Fruit fly (Drosophila melanogaster) whole organism, adult: ENCODE measurements around the gene eIF4E5.

ENCODE experiments used
- CG11617 ChIP-seq: fragments of 200-800 bp; sonication (Bioruptor generic); optimal IDR thresholded peaks from 2 replicates; lab custom pipeline; 2017; ENCODE audit warnings: mild to moderate bottlenecking, missing biosample characterization, missing genetic modification reagents, missing genetic modification characterization
- CG12768 ChIP-seq: fragments of 200-800 bp; sonication (Bioruptor generic); optimal IDR thresholded peaks from 2 replicates; lab custom pipeline; 2017; ENCODE audit warnings: missing biosample characterization, missing genetic modification characterization, mild to moderate bottlenecking, moderate library complexity, missing genetic modification reagents
- CG14711 ChIP-seq: fragments of 200-800 bp; sonication (Bioruptor generic); optimal IDR thresholded peaks from 2 replicates; lab custom pipeline; 2018; ENCODE audit warnings: missing biosample characterization, mild to moderate bottlenecking, missing genetic modification characterization, moderate library complexity
- CG33017 ChIP-seq: fragments of 200-800 bp; sonication (Bioruptor generic); optimal IDR thresholded peaks from 2 replicates; lab custom pipeline; 2018; ENCODE audit warnings: missing biosample characterization, mild to moderate bottlenecking, missing genetic modification characterization, moderate library complexity
- CG5204 ChIP-seq: fragments of 200-800 bp; sonication (Bioruptor generic); optimal IDR thresholded peaks from 2 replicates; lab custom pipeline; 2016; ENCODE audit warnings: missing biosample characterization, missing genetic modification characterization
- CG7045 ChIP-seq: fragments of 200-800 bp; sonication (Bioruptor generic); optimal IDR thresholded peaks from 2 replicates; lab custom pipeline; 2017; ENCODE audit warnings: missing biosample characterization, mild to moderate bottlenecking, missing genetic modification characterization
- CG7101 ChIP-seq: fragments of 200-800 bp; sonication (Bioruptor generic); optimal IDR thresholded peaks from 2 replicates; lab custom pipeline; 2018; ENCODE audit warnings: missing biosample characterization, mild to moderate bottlenecking, missing genetic modification characterization, moderate library complexity
- Clk ChIP-seq: fragments of 200-800 bp; sonication (Bioruptor generic); optimal IDR thresholded peaks from 2 replicates; lab custom pipeline; 2017; ENCODE audit warnings: missing biosample characterization, missing genetic modification characterization
- Crg-1 ChIP-seq: fragments of 200-800 bp; sonication (Bioruptor generic); optimal IDR thresholded peaks from 2 replicates; lab custom pipeline; 2016; ENCODE audit warnings: missing biosample characterization, missing genetic modification characterization
- Hr96 ChIP-seq: fragments of 200-800 bp; sonication (Bioruptor generic); optimal IDR thresholded peaks from 2 replicates; lab custom pipeline; 2016; ENCODE audit warnings: missing biosample characterization, missing genetic modification characterization
- Mnt ChIP-seq: fragments of 200-800 bp; sonication (Bioruptor generic); optimal IDR thresholded peaks from 2 replicates; lab custom pipeline; 2016; ENCODE audit warnings: missing biosample characterization, mild to moderate bottlenecking, missing genetic modification characterization
- bab1 ChIP-seq: fragments of 200-800 bp; sonication (Bioruptor generic); optimal IDR thresholded peaks from 3 replicates; lab custom pipeline; 2019; ENCODE audit warnings: missing biosample characterization, mild to moderate bottlenecking, missing genetic modification characterization, moderate library complexity
- cic ChIP-seq: fragments of 200-800 bp; sonication (Bioruptor generic); optimal IDR thresholded peaks from 2 replicates; lab custom pipeline; 2017; ENCODE audit warnings: missing biosample characterization, mild to moderate bottlenecking, missing genetic modification characterization, moderate library complexity
- cnc ChIP-seq, 2 experiments: fragments of >200 bp; optimal IDR thresholded peaks; 2 replicates each; lab custom pipeline; 2017
- kay ChIP-seq: fragments of 200-800 bp; sonication (Bioruptor generic); peaks from one replicate; lab custom pipeline; 2016; ENCODE audit warnings: missing biosample characterization, missing genetic modification characterization, borderline replicate concordance
- ovo ChIP-seq: fragments of 200-800 bp; sonication (Bioruptor generic); optimal IDR thresholded peaks from 2 replicates; lab custom pipeline; 2016; ENCODE audit warnings: missing biosample characterization, missing genetic modification characterization
- pad ChIP-seq: fragments of 200-800 bp; sonication (Bioruptor generic); optimal IDR thresholded peaks from 3 replicates; lab custom pipeline; 2017; ENCODE audit warnings: missing biosample characterization, missing genetic modification characterization, mild to moderate bottlenecking, moderate library complexity, missing genetic modification reagents
- tj ChIP-seq: fragments of 200-800 bp; sonication (Bioruptor generic); optimal IDR thresholded peaks from 3 replicates; lab custom pipeline; 2017; ENCODE audit warnings: missing biosample characterization, mild to moderate bottlenecking, missing genetic modification characterization, moderate library complexity
- toe ChIP-seq: fragments of 200-800 bp; sonication (Bioruptor generic); optimal IDR thresholded peaks from 2 replicates; lab custom pipeline; 2016; ENCODE audit warnings: missing biosample characterization, missing genetic modification characterization

eIF4E5 gene

dm6 chr3L:7942403-7942952 is 47.8 kb downstream of the eIF4E5 start:
- TF ChIP-seq cnc (optimal IDR thresholded peaks at IDR 0.05; lab: Kevin White, UChicago) (no peak), CG12768 (no peak), kay (GFP tag; lab: Kevin White, UChicago) (peak; percentile 27), CG7045 (peak; percentile 19)

DNA sequence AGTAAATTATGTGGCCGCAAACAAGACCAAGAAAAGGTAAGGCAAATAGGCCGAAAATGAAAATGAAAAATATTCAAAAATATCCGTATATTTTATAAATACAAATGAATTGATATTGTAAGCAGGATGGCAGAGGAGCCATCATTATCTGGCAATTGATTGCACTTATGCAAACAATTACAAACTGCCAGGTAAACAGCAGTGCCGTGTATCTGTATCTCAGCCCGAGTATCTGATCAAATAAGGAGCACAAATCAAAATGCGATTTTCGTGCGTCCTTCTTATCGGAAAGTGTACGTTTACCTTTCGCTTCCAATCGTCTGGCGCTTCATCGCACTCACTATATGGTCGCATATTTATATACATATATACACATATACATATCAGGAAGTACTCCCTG is 48.4 kb downstream of the eIF4E5 start:
- TF ChIP-seq Hr96 (GFP tag; lab: Kevin White, UChicago) (no peak), Clk (GFP tag; lab: Kevin White, UChicago) (no peak), tj (GFP tag; lab: Kevin White, UChicago) (no peak), CG14711 (tag; lab: Kevin White, UChicago) (no peak), toe (GFP tag; lab: Kevin White, UChicago) (no peak), CG7045 (no peak), CG11617 (GFP tag; lab: Kevin White, UChicago) (no peak), ovo (no peak), Mnt (GFP tag; lab: Kevin White, UChicago) (no peak), CG12768 (no peak), CG7101 (no peak), bab1 (no peak), pad (GFP tag; lab: Kevin White, UChicago) (no peak), CG33017 (tag; lab: Kevin White, UChicago) (no peak), cic (no peak)

dm6 chr3L:7943950-7944349 is 49.3 kb downstream of the eIF4E5 start:
- TF ChIP-seq Crg-1 (GFP tag; lab: Kevin White, UChicago): no peak
- no peak for TF ChIP-seq tj (GFP tag; lab: Kevin White, UChicago)
- TF ChIP-seq kay (GFP tag; lab: Kevin White, UChicago): peak; percentile 43
- TF ChIP-seq ovo: no peak
- TF ChIP-seq cic: no peak
- no peak for TF ChIP-seq CG5204 (GFP tag; lab: Kevin White, UChicago)
- TF ChIP-seq CG11617 (GFP tag; lab: Kevin White, UChicago): no peak
- no peak for TF ChIP-seq Mnt (GFP tag; lab: Kevin White, UChicago)
